Worm (Caenorhabditis elegans) whole organism, L4/young adult: Measurements from ENCODE around the gene gcy-12.

Experiments
- dao-5 ChIP-seq: sonication (generic microtip); optimal IDR thresholded peaks from 2 replicates; lab custom pipeline; 2016; ENCODE audit warnings: missing genotype, missing genetic modification characterization, moderate library complexity, missing compliant biosample characterization
- him-1 ChIP-seq: sonication (generic microtip); optimal IDR thresholded peaks from 2 replicates; lab custom pipeline; 2016; ENCODE audit warnings: missing genotype, missing genetic modification reagents, missing genetic modification characterization, missing compliant biosample characterization

- TF ChIP-seq him-1: no peak
- no peak for TF ChIP-seq dao-5 (tag; lab: Kevin White, UChicago)
Measured at ce11 chrII:5339547-5339946, 27.7 kb downstream of the gcy-12 start.
